Fruit fly (Drosophila melanogaster) whole organism, embryonic: ENCODE data around the gene RpL24.
A peak's percentile ranks its signal among the peaks of the same experiment; 100 is the strongest.

Source experiments
- Bdp1 ChIP-seq: fragments of 200-800 bp; sonication (Bioruptor generic); optimal IDR thresholded peaks from 3 replicates; lab custom pipeline; 2016; ENCODE audit warnings: missing biosample characterization, missing genetic modification characterization
- Bgb ChIP-seq: fragments of 200-800 bp; sonication (Bioruptor generic); IDR thresholded peaks from 2 replicates; pipeline ENCODE4 v1.3.6; 2022; ENCODE audit warnings: missing biosample characterization, missing genetic modification characterization; ENCODE audit not compliant: partially characterized antibody
- CG10654 ChIP-seq: fragments of 200-800 bp; sonication (Bioruptor generic); optimal IDR thresholded peaks from 2 replicates; lab custom pipeline; 2016; ENCODE audit warnings: missing biosample characterization, missing genetic modification characterization
- CG10979 ChIP-seq: fragments of 200-800 bp; sonication (Bioruptor generic); optimal IDR thresholded peaks from 2 replicates; lab custom pipeline; 2018; ENCODE audit warnings: missing biosample characterization, mild to moderate bottlenecking, missing genetic modification characterization, moderate library complexity
- CG11093 ChIP-seq: fragments of 200-800 bp; sonication (Bioruptor generic); IDR thresholded peaks from 3 replicates; pipeline ENCODE4 v1.3.6; 2022; ENCODE audit warnings: missing biosample characterization, missing genetic modification characterization
- CG11456 ChIP-seq: fragments of 200-800 bp; sonication (Bioruptor generic); IDR thresholded peaks from 3 replicates; pipeline ENCODE4 v1.3.6; 2022; ENCODE audit warnings: missing biosample characterization, missing genetic modification characterization
- CG15073 ChIP-seq: fragments of 200-800 bp; sonication (Bioruptor generic); optimal IDR thresholded peaks from 2 replicates; lab custom pipeline; 2016; ENCODE audit warnings: missing biosample characterization, missing genetic modification characterization
- CG16779 ChIP-seq: fragments of 200-800 bp; sonication (Bioruptor generic); IDR thresholded peaks from 2 replicates; pipeline ENCODE4 v1.3.6; 2022; ENCODE audit warnings: missing biosample characterization, missing genetic modification characterization
- CG17612 ChIP-seq: fragments of 200-800 bp; sonication (Bioruptor generic); IDR thresholded peaks from 2 replicates; pipeline ENCODE4 v1.3.6; 2022; ENCODE audit warnings: missing biosample characterization, missing genetic modification characterization
- CG17829 ChIP-seq: fragments of 200-800 bp; optimal IDR thresholded peaks from 2 replicates; lab custom pipeline; 2019; ENCODE audit warnings: missing biosample characterization, mild to moderate bottlenecking, missing genetic modification characterization, moderate library complexity
- CG18619 ChIP-seq: fragments of 200-800 bp; sonication (Bioruptor generic); optimal IDR thresholded peaks from 3 replicates; lab custom pipeline; 2017; ENCODE audit warnings: missing biosample characterization, mild to moderate bottlenecking, missing genetic modification characterization
- CG31365 ChIP-seq: fragments of 200-800 bp; sonication (Bioruptor generic); optimal IDR thresholded peaks from 2 replicates; lab custom pipeline; 2018; ENCODE audit warnings: missing biosample characterization, mild to moderate bottlenecking, missing genetic modification characterization
- CG31388 ChIP-seq: fragments of 200-800 bp; sonication (Bioruptor generic); optimal IDR thresholded peaks from 2 replicates; lab custom pipeline; 2016; ENCODE audit warnings: missing biosample characterization, missing genetic modification characterization
- CG4707 ChIP-seq: fragments of 200-800 bp; sonication (Bioruptor generic); optimal IDR thresholded peaks from 2 replicates; lab custom pipeline; 2018; ENCODE audit warnings: missing biosample characterization, mild to moderate bottlenecking, missing genetic modification characterization, moderate library complexity
- CG8089 ChIP-seq: fragments of 200-800 bp; sonication (Bioruptor generic); optimal IDR thresholded peaks from 3 replicates; lab custom pipeline; 2016; ENCODE audit warnings: missing biosample characterization, missing genetic modification characterization
- CG8924 ChIP-seq: fragments of 200-800 bp; optimal IDR thresholded peaks from 3 replicates; lab custom pipeline; 2019; ENCODE audit warnings: missing biosample characterization, mild to moderate bottlenecking, missing genetic modification characterization, moderate library complexity
- CG9215 ChIP-seq: fragments of 200-800 bp; sonication (Bioruptor generic); IDR thresholded peaks from 2 replicates; pipeline ENCODE4 v1.3.6; 2022; ENCODE audit warnings: missing biosample characterization, missing genetic modification characterization
- CG9876 ChIP-seq: fragments of 200-800 bp; sonication (Bioruptor generic); optimal IDR thresholded peaks from 2 replicates; lab custom pipeline; 2016; ENCODE audit warnings: missing biosample characterization, missing genetic modification characterization
- CTCF ChIP-seq: fragments of 200-800 bp; sonication (Bioruptor generic); optimal IDR thresholded peaks from 2 replicates; lab custom pipeline; 2017; ENCODE audit warnings: missing biosample characterization, mild to moderate bottlenecking, missing genetic modification characterization, moderate library complexity
- Dad ChIP-seq: fragments of 200-800 bp; sonication (Bioruptor generic); optimal IDR thresholded peaks from 3 replicates; lab custom pipeline; 2016; ENCODE audit warnings: missing biosample characterization, missing genetic modification characterization
- Dref ChIP-seq: fragments of 200-800 bp; sonication (Bioruptor generic); IDR thresholded peaks from 2 replicates; pipeline ENCODE4 v1.3.6; 2022; ENCODE audit warnings: missing biosample characterization, missing genetic modification characterization
- E2f2 ChIP-seq: fragments of 200-800 bp; sonication (Bioruptor generic); IDR thresholded peaks from 2 replicates; pipeline ENCODE4 v1.3.6; 2022; ENCODE audit warnings: missing biosample characterization, missing genetic modification characterization
- HmgD ChIP-seq: fragments of 200-800 bp; sonication (Bioruptor generic); optimal IDR thresholded peaks from 3 replicates; lab custom pipeline; 2016; ENCODE audit warnings: missing biosample characterization, missing genetic modification characterization
- Hr51 ChIP-seq, 2 experiments: fragments of 200-800 bp; sonication (Bioruptor generic); optimal IDR thresholded peaks; 2 replicates in 1 of 2; 3 replicates in 1 of 2; lab custom pipeline; 2016 to 2018; ENCODE audit warnings: missing biosample characterization in 2 of 2, missing genetic modification characterization in 2 of 2, mild to moderate bottlenecking in 1 of 2, moderate library complexity in 1 of 2
- Med ChIP-seq: fragments of 200-800 bp; sonication (Bioruptor generic); peaks from one replicate; lab custom pipeline; 2016; ENCODE audit warnings: missing biosample characterization, missing genetic modification characterization, mild to moderate bottlenecking, inconsistent platforms, moderate library complexity
- Myb ChIP-seq: fragments of 200-800 bp; sonication (Bioruptor generic); optimal IDR thresholded peaks from 2 replicates; lab custom pipeline; 2016; ENCODE audit warnings: missing biosample characterization, missing genetic modification characterization
- Nf-YB ChIP-seq: fragments of 200-800 bp; sonication (Bioruptor generic); optimal IDR thresholded peaks from 3 replicates; lab custom pipeline; 2019; ENCODE audit warnings: missing biosample characterization, mild to moderate bottlenecking, missing genetic modification characterization, moderate library complexity
- NfI ChIP-seq: fragments of 200-800 bp; sonication (Bioruptor generic); optimal IDR thresholded peaks from 3 replicates; lab custom pipeline; 2018; ENCODE audit warnings: missing biosample characterization, mild to moderate bottlenecking, missing genetic modification characterization, moderate library complexity
- Oaz ChIP-seq: fragments of 200-800 bp; sonication (Bioruptor generic); IDR thresholded peaks from 2 replicates; pipeline ENCODE4 v1.3.6; 2022; ENCODE audit warnings: missing biosample characterization, missing genetic modification characterization
- Six4 ChIP-seq: fragments of 200-800 bp; sonication (Bioruptor generic); optimal IDR thresholded peaks from 2 replicates; lab custom pipeline; 2016; ENCODE audit warnings: missing biosample characterization, missing genetic modification characterization
- Sry-β ChIP-seq: fragments of 200-800 bp; sonication (Bioruptor generic); optimal IDR thresholded peaks from 2 replicates; lab custom pipeline; 2018; ENCODE audit warnings: missing biosample characterization, mild to moderate bottlenecking, missing genetic modification characterization, moderate library complexity
- TFAM ChIP-seq: fragments of 200-800 bp; sonication (Bioruptor generic); optimal IDR thresholded peaks from 2 replicates; lab custom pipeline; 2017; ENCODE audit warnings: missing biosample characterization, missing genetic modification characterization, inconsistent platforms
- Tbp ChIP-seq: fragments of >200 bp; optimal IDR thresholded peaks from 2 replicates; lab custom pipeline; 2018; ENCODE audit warnings: missing biosample characterization, missing genetic modification characterization
- Xbp1 ChIP-seq: fragments of 200-800 bp; sonication (Bioruptor generic); optimal IDR thresholded peaks from 3 replicates; lab custom pipeline; 2016; ENCODE audit warnings: missing biosample characterization, mild to moderate bottlenecking, missing genetic modification characterization
- YL-1 ChIP-seq: fragments of 200-800 bp; sonication (Bioruptor generic); optimal IDR thresholded peaks from 3 replicates; lab custom pipeline; 2017; ENCODE audit warnings: missing biosample characterization, mild to moderate bottlenecking, missing genetic modification characterization
- abd-A ChIP-seq: fragments of 200-800 bp; sonication (Bioruptor generic); optimal IDR thresholded peaks from 3 replicates; lab custom pipeline; 2019; ENCODE audit warnings: missing biosample characterization, mild to moderate bottlenecking, missing genetic modification characterization, moderate library complexity
- ato ChIP-seq: fragments of 200-800 bp; sonication (Bioruptor generic); IDR thresholded peaks from 2 replicates; pipeline ENCODE4 v1.3.6; 2022; ENCODE audit warnings: missing biosample characterization, missing genetic modification characterization; ENCODE audit not compliant: partially characterized antibody
- bsh ChIP-seq, 2 experiments: fragments of 200-800 bp; sonication (Bioruptor generic); optimal IDR thresholded peaks; 2 replicates each; lab custom pipeline; 2017 to 2018; ENCODE audit warnings: mild to moderate bottlenecking in 2 of 2, missing biosample characterization in 2 of 2, missing genetic modification characterization in 2 of 2, moderate library complexity in 1 of 2
- cad ChIP-seq: fragments of >200 bp; optimal IDR thresholded peaks from 2 replicates; lab custom pipeline; 2017; ENCODE audit warnings: missing biosample characterization, missing genetic modification characterization
- cg ChIP-seq: fragments of 200-800 bp; sonication (Bioruptor generic); optimal IDR thresholded peaks from 3 replicates; lab custom pipeline; 2019; ENCODE audit warnings: missing biosample characterization, mild to moderate bottlenecking, missing genetic modification characterization, moderate library complexity
- crol ChIP-seq: fragments of 200-800 bp; sonication (Bioruptor generic); IDR thresholded peaks from 2 replicates; pipeline ENCODE4 v1.3.6; 2022; ENCODE audit warnings: missing biosample characterization, missing genetic modification characterization
- dimm ChIP-seq: fragments of 200-800 bp; sonication (Bioruptor generic); IDR thresholded peaks from 2 replicates; pipeline ENCODE4 v1.3.6; 2022; ENCODE audit warnings: missing biosample characterization, missing genetic modification characterization
- ems ChIP-seq: fragments of 200-800 bp; sonication (Bioruptor generic); optimal IDR thresholded peaks from 3 replicates; lab custom pipeline; 2016; ENCODE audit warnings: missing biosample characterization, missing genetic modification characterization
- eve ChIP-seq, 2 experiments: fragments of >200 bp; optimal IDR thresholded peaks; 2 replicates each; lab custom pipeline; 2017; ENCODE audit warnings: missing biosample characterization in 2 of 2, missing genetic modification characterization in 2 of 2
- grau ChIP-seq: fragments of 200-800 bp; optimal IDR thresholded peaks from 3 replicates; lab custom pipeline; 2019; ENCODE audit warnings: missing biosample characterization, mild to moderate bottlenecking, missing genetic modification characterization, moderate library complexity
- h ChIP-seq: fragments of >200 bp; optimal IDR thresholded peaks from 2 replicates; lab custom pipeline; 2017
- hkb ChIP-seq, 2 experiments: fragments of 200-800 bp in 1 of 2; fragments of >200 bp in 1 of 2; sonication (Bioruptor generic) in 1 of 2; IDR thresholded peaks in 1 of 2; optimal IDR thresholded peaks in 1 of 2; 2 replicates each; pipeline versions ENCODE4 v1.3.6 to Lab custom; 2017 to 2022; ENCODE audit warnings: missing biosample characterization in 1 of 2, missing genetic modification characterization in 1 of 2
- kah ChIP-seq: fragments of 200-800 bp; sonication (Bioruptor generic); optimal IDR thresholded peaks from 2 replicates; lab custom pipeline; 2018; ENCODE audit warnings: missing biosample characterization, mild to moderate bottlenecking, missing genetic modification characterization
- phol ChIP-seq: fragments of 200-800 bp; sonication (Bioruptor generic); optimal IDR thresholded peaks from 3 replicates; lab custom pipeline; 2018; ENCODE audit warnings: missing biosample characterization, mild to moderate bottlenecking, missing genetic modification characterization, moderate library complexity
- ranshi ChIP-seq: fragments of 200-800 bp; sonication (Bioruptor generic); IDR thresholded peaks from 2 replicates; pipeline ENCODE4 v1.3.6; 2022; ENCODE audit warnings: missing biosample characterization, missing genetic modification characterization
- ro ChIP-seq: fragments of 200-800 bp; sonication (Bioruptor generic); IDR thresholded peaks from 2 replicates; pipeline ENCODE4 v1.3.6; 2022; ENCODE audit warnings: missing biosample characterization, missing genetic modification characterization
- tgo ChIP-seq: fragments of 200-800 bp; sonication (Bioruptor generic); IDR thresholded peaks from 3 replicates; pipeline ENCODE4 v1.3.6; 2022; ENCODE audit warnings: missing biosample characterization, missing genetic modification characterization
- tio ChIP-seq: fragments of 200-800 bp; sonication (Bioruptor generic); optimal IDR thresholded peaks from 2 replicates; lab custom pipeline; 2017; ENCODE audit warnings: missing biosample characterization, missing genetic modification characterization, inconsistent platforms

The RpL24 gene

DNA sequence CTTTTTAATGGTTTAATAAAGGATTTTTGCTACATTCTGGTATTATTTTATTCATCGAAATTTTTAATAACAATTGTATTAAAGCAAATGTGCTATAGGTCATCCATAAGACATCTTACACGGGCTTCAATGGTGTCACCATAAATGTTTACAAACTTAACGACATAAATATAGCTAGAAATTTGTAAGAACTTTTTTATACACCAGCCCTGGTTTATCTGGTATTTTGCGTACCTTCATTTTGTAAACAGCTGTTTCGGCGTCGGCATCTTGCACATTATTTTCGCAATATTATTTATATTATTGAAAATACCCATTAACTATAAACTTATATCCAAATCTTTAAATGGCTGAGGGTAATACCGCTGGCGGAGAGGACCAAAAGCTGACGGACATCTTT is 27.6 kb downstream of the RpL24 start, which contains the start of gene Tap42 (continued):
- TF ChIP-seq Hr51 (GFP tag; optimal IDR thresholded peaks at IDR 0.05; lab: Kevin White, UChicago) (peak in 1 of 2 experiments; percentile 17), CG10654 (GFP tag; lab: Kevin White, UChicago) (no peak), hkb (optimal IDR thresholded peaks at IDR 0.05; lab: Kevin White, UChicago) (no peak), hkb (GFP tag; IDR thresholded peaks at IDR 0.05; lab: Robert Waterston, UW) (peak; percentile 30; the same call in 1 of the 2 replicates), CG18619 (no peak), Myb (GFP tag; lab: Kevin White, UChicago) (no peak), CG8089 (GFP tag; lab: Kevin White, UChicago) (no peak), Bdp1 (GFP tag; lab: Kevin White, UChicago) (no peak), CG31388 (GFP tag; lab: Kevin White, UChicago) (no peak), CG16779 (GFP tag; lab: Robert Waterston, UW) (no peak), CG11456 (GFP tag; lab: Robert Waterston, UW) (no peak), Sry-β (GFP tag; lab: Kevin White, UChicago) (peak; percentile 79), TFAM (GFP tag; lab: Kevin White, UChicago) (no peak), Oaz (GFP tag; lab: Robert Waterston, UW) (no peak), Nf-YB (GFP tag; lab: Kevin White, UChicago) (no peak), HmgD (GFP tag; lab: Kevin White, UChicago) (no peak), cg (GFP tag; lab: Kevin White, UChicago) (no peak), CG4707 (no peak), Six4 (no peak), grau (tag; lab: Kevin White, UChicago) (peak; percentile 50), tgo (GFP tag; lab: Robert Waterston, UW) (no peak), Med (GFP tag; lab: Kevin White, UChicago) (peak; percentile 86), bsh (GFP tag; optimal IDR thresholded peaks at IDR 0.05; lab: Kevin White, UChicago) (peak in 1 of 2 experiments; percentile 13), phol (peak; percentile 72), h (lab: Kevin White, UChicago) (no peak), Xbp1 (GFP tag; lab: Kevin White, UChicago) (peak; percentile 28), CG31365 (no peak), CG8924 (tag; lab: Kevin White, UChicago) (peak; percentile 27), crol (no peak), Dad (no peak), CG17612 (GFP tag; lab: Robert Waterston, UW) (no peak), Bgb (no peak), E2f2 (GFP tag; lab: Robert Waterston, UW) (peak; percentile 28), CG11093 (no peak), CG9215 (GFP tag; lab: Robert Waterston, UW) (no peak), eve (GFP tag; optimal IDR thresholded peaks at IDR 0.05; lab: Kevin White, UChicago) (no peak), CG17829 (peak; percentile 24), abd-A (tag; lab: Kevin White, UChicago) (no peak), CG10979 (tag; lab: Kevin White, UChicago) (peak; percentile 29), CG9876 (no peak), dimm (GFP tag; lab: Robert Waterston, UW) (no peak), ranshi (no peak), YL-1 (GFP tag; lab: Kevin White, UChicago) (no peak), kah (GFP tag; lab: Kevin White, UChicago) (no peak), ato (GFP tag; lab: Robert Waterston, UW) (no peak), ems (no peak), Tbp (no peak), Dref (no peak), NfI (GFP tag; lab: Kevin White, UChicago) (no peak), CTCF (GFP tag; lab: Kevin White, UChicago) (no peak), cad (GFP tag; lab: Kevin White, UChicago) (no peak), ro (no peak), tio (GFP tag; lab: Kevin White, UChicago) (no peak), CG15073 (no peak)
